Worm (Caenorhabditis elegans) whole organism, young adult: ENCODE data around the gene nhr-138.
A peak's percentile ranks its signal among the peaks of the same experiment; 100 is the strongest.

Experiments used
- B0035.1 ChIP-seq: sonication (generic microtip); optimal IDR thresholded peaks from 2 replicates; lab custom pipeline; 2016; ENCODE audit warnings: missing genetic modification characterization, mild to moderate bottlenecking, missing compliant biosample characterization, missing genotype, missing genetic modification reagents
- B0336.3 ChIP-seq: fragments of 200-800 bp; sonication (Bioruptor generic); IDR thresholded peaks from 2 replicates; pipeline ENCODE4 v1.3.6; 2022; ENCODE audit warnings: missing genetic modification characterization, missing compliant biosample characterization
- C17E4.6 ChIP-seq: fragments of 200-800 bp; sonication (Bioruptor generic); IDR thresholded peaks from 2 replicates; pipeline ENCODE4 v1.3.6; 2022; ENCODE audit warnings: missing genetic modification reagents, missing genetic modification characterization, missing compliant biosample characterization
- F23B12.7 ChIP-seq: sonication (generic microtip); optimal IDR thresholded peaks from 2 replicates; lab custom pipeline; 2017; ENCODE audit warnings: missing genetic modification characterization, mild to moderate bottlenecking, missing compliant biosample characterization, antibody characterized with exemption, moderate library complexity; ENCODE audit not compliant: insufficient read depth
- F37B4.10 ChIP-seq: fragments of 200-800 bp; sonication (Bioruptor generic); IDR thresholded peaks from 2 replicates; pipeline ENCODE4 v1.3.6; 2022; ENCODE audit warnings: missing genetic modification characterization, missing compliant biosample characterization
- F57A8.1 ChIP-seq: fragments of 200-800 bp; sonication (Bioruptor generic); optimal IDR thresholded peaks from 2 replicates; lab custom pipeline; 2018; ENCODE audit warnings: mild to moderate bottlenecking, missing genetic modification characterization, moderate library complexity, missing compliant biosample characterization
- K12H6.12 ChIP-seq: fragments of 200-800 bp; sonication (Bioruptor generic); optimal IDR thresholded peaks from 2 replicates; lab custom pipeline; 2018; ENCODE audit warnings: mild to moderate bottlenecking, missing genetic modification characterization, missing compliant biosample characterization
- Y53F4B.3 ChIP-seq: fragments of 200-800 bp; sonication (Bioruptor generic); IDR thresholded peaks from 2 replicates; pipeline ENCODE4 v1.3.6; 2022; ENCODE audit warnings: missing genetic modification reagents, missing genetic modification characterization, missing compliant biosample characterization
- Y95B8A.8 ChIP-seq: fragments of 200-800 bp; sonication (Bioruptor generic); IDR thresholded peaks from 2 replicates; pipeline ENCODE4 v1.3.6; 2022; ENCODE audit warnings: missing genetic modification reagents, missing genetic modification characterization, missing compliant biosample characterization
- ama-1 ChIP-seq, 3 experiments: fragments of 150-350 bp in 1 of 3; sonication (generic microtip) in 2 of 3; optimal IDR thresholded peaks; 2 replicates each; lab custom pipeline; 2014 to 2018; ENCODE audit warnings: missing biosample characterization in 2 of 3, missing genetic modification characterization in 2 of 3, missing genetic modification reagents in 2 of 3
- aptf-3 ChIP-seq: fragments of 200-800 bp; sonication (Bioruptor generic); IDR thresholded peaks from 2 replicates; pipeline ENCODE4 v1.3.6; 2022; ENCODE audit warnings: missing genetic modification characterization, missing compliant biosample characterization
- athp-1 ChIP-seq: sonication (generic microtip); optimal IDR thresholded peaks from 2 replicates; lab custom pipeline; 2017; ENCODE audit warnings: mild to moderate bottlenecking, missing genetic modification characterization, missing compliant biosample characterization
- attf-3 ChIP-seq: fragments of 200-800 bp; sonication (Bioruptor generic); conservative IDR thresholded peaks from 2 replicates; pipeline ENCODE4 v1.3.6; 2022; ENCODE audit warnings: missing genetic modification reagents, missing genetic modification characterization, missing compliant biosample characterization
- attf-5 ChIP-seq: fragments of 200-800 bp; sonication (Bioruptor generic); optimal IDR thresholded peaks from 2 replicates; lab custom pipeline; 2018; ENCODE audit warnings: mild to moderate bottlenecking, missing genetic modification characterization, missing compliant biosample characterization
- attf-6 ChIP-seq: fragments of 200-800 bp; sonication (Bioruptor generic); IDR thresholded peaks from 2 replicates; pipeline ENCODE4 v1.3.6; 2022; ENCODE audit warnings: missing genetic modification reagents, missing genetic modification characterization, missing compliant biosample characterization
- cebp-1 ChIP-seq, 2 experiments: fragments of 200-800 bp in 1 of 2; sonication (Bioruptor generic) in 1 of 2; sonication (generic microtip) in 1 of 2; IDR thresholded peaks in 1 of 2; optimal IDR thresholded peaks in 1 of 2; 2 replicates each; pipeline versions ENCODE4 v1.3.6 to Lab custom; 2017 to 2022; ENCODE audit warnings: missing compliant biosample characterization in 2 of 2, missing genetic modification characterization in 2 of 2, mild to moderate bottlenecking in 1 of 2, missing genetic modification reagents in 1 of 2, moderate library complexity in 1 of 2
- cebp-2 ChIP-seq: fragments of 200-800 bp; sonication (Bioruptor generic); IDR thresholded peaks from 2 replicates; pipeline ENCODE4 v1.3.6; 2022; ENCODE audit warnings: missing genetic modification characterization, missing compliant biosample characterization
- ceh-40 ChIP-seq: fragments of 200-800 bp; sonication (Bioruptor generic); IDR thresholded peaks from 2 replicates; pipeline ENCODE4 v1.3.6; 2022; ENCODE audit warnings: missing genetic modification characterization, missing compliant biosample characterization
- ceh-58 ChIP-seq: fragments of 200-800 bp; sonication (Bioruptor generic); IDR thresholded peaks from 2 replicates; pipeline ENCODE4 v1.3.6; 2022; ENCODE audit warnings: missing genetic modification characterization, missing compliant biosample characterization
- chd-7 ChIP-seq: sonication (generic microtip); optimal IDR thresholded peaks from 2 replicates; lab custom pipeline; 2016; ENCODE audit warnings: mild to moderate bottlenecking, missing genetic modification characterization, moderate library complexity, missing compliant biosample characterization
- die-1 ChIP-seq: sonication (generic microtip); optimal IDR thresholded peaks from 2 replicates; lab custom pipeline; 2016; ENCODE audit warnings: missing genotype, mild to moderate bottlenecking, missing genetic modification characterization, missing compliant biosample characterization
- dpff-1 ChIP-seq: sonication (generic microtip); optimal IDR thresholded peaks from 2 replicates; lab custom pipeline; 2017; ENCODE audit warnings: mild to moderate bottlenecking, missing genetic modification characterization, missing compliant biosample characterization
- dpl-1 ChIP-seq: fragments of 150-350 bp; optimal IDR thresholded peaks from 2 replicates; lab custom pipeline; 2014; ENCODE audit warnings: missing biosample characterization, missing genetic modification reagents, missing genetic modification characterization
- efl-1 ChIP-seq: fragments of 150-350 bp; optimal IDR thresholded peaks from 2 replicates; lab custom pipeline; 2014; ENCODE audit warnings: missing biosample characterization, missing genetic modification reagents, missing genetic modification characterization
- ekl-4 ChIP-seq: fragments of 200-800 bp; sonication (Bioruptor generic); IDR thresholded peaks from 2 replicates; pipeline ENCODE4 v1.3.6; 2022; ENCODE audit warnings: missing genetic modification reagents, missing genetic modification characterization, missing compliant biosample characterization
- him-1 ChIP-seq: sonication (generic microtip); optimal IDR thresholded peaks from 2 replicates; lab custom pipeline; 2016; ENCODE audit warnings: missing genotype, missing genetic modification reagents, missing genetic modification characterization, missing compliant biosample characterization
- hlh-12 ChIP-seq: sonication (generic microtip); optimal IDR thresholded peaks from 2 replicates; lab custom pipeline; 2016; ENCODE audit warnings: missing genetic modification characterization, missing compliant biosample characterization
- hlh-26 ChIP-seq: fragments of 200-800 bp; sonication (Bioruptor generic); conservative IDR thresholded peaks from 2 replicates; pipeline ENCODE4 v1.3.6; 2022; ENCODE audit warnings: missing genetic modification reagents, missing genetic modification characterization, missing compliant biosample characterization
- lin-54 ChIP-seq: fragments of 200-800 bp; sonication (Bioruptor generic); optimal IDR thresholded peaks from 2 replicates; lab custom pipeline; 2018; ENCODE audit warnings: mild to moderate bottlenecking, missing genetic modification characterization, missing compliant biosample characterization
- lsl-1 ChIP-seq: fragments of 200-800 bp; sonication (Bioruptor generic); optimal IDR thresholded peaks from 2 replicates; lab custom pipeline; 2018; ENCODE audit warnings: mild to moderate bottlenecking, missing genetic modification characterization, moderate library complexity, missing compliant biosample characterization
- lsy-27 ChIP-seq: sonication (generic microtip); optimal IDR thresholded peaks from 2 replicates; lab custom pipeline; 2017; ENCODE audit warnings: missing genetic modification characterization, mild to moderate bottlenecking, missing compliant biosample characterization, antibody characterized with exemption, missing genotype, borderline replicate concordance; ENCODE audit not compliant: insufficient read depth
- madf-10 ChIP-seq: sonication (generic microtip); optimal IDR thresholded peaks from 2 replicates; lab custom pipeline; 2016; ENCODE audit warnings: mild to moderate bottlenecking, missing genetic modification characterization, missing compliant biosample characterization
- madf-6 ChIP-seq: fragments of 200-800 bp; sonication (Bioruptor generic); IDR thresholded peaks from 2 replicates; pipeline ENCODE4 v1.3.6; 2022; ENCODE audit warnings: missing genetic modification reagents, missing genetic modification characterization, missing compliant biosample characterization
- madf-8 ChIP-seq: fragments of 200-800 bp; sonication (Bioruptor generic); conservative IDR thresholded peaks from 2 replicates; pipeline ENCODE4 v1.3.6; 2022; ENCODE audit warnings: missing genetic modification reagents, missing genetic modification characterization, missing compliant biosample characterization
- mcd-1 ChIP-seq: fragments of 200-800 bp; sonication (Bioruptor generic); IDR thresholded peaks from 2 replicates; pipeline ENCODE4 v1.3.6; 2022; ENCODE audit warnings: missing genetic modification reagents, missing genetic modification characterization, missing compliant biosample characterization
- mxl-1 ChIP-seq: sonication (generic microtip); optimal IDR thresholded peaks from 2 replicates; lab custom pipeline; 2016; ENCODE audit warnings: missing genetic modification characterization, missing compliant biosample characterization
- nfya-1 ChIP-seq: sonication (generic microtip); optimal IDR thresholded peaks from 2 replicates; lab custom pipeline; 2017; ENCODE audit warnings: antibody characterized with exemption, missing compliant biosample characterization, missing genetic modification characterization, borderline replicate concordance; ENCODE audit not compliant: insufficient read depth
- nfyb-1 ChIP-seq: fragments of 200-800 bp; sonication (Bioruptor generic); IDR thresholded peaks from 2 replicates; pipeline ENCODE4 v1.3.6; 2022; ENCODE audit warnings: missing genetic modification reagents, missing genetic modification characterization, missing compliant biosample characterization
- nhr-120 ChIP-seq: fragments of 200-800 bp; sonication (Bioruptor generic); IDR thresholded peaks from 2 replicates; pipeline ENCODE4 v1.3.6; 2022; ENCODE audit warnings: missing genetic modification characterization, missing compliant biosample characterization
- nhr-27 ChIP-seq: fragments of 200-800 bp; sonication (Bioruptor generic); optimal IDR thresholded peaks from 2 replicates; lab custom pipeline; 2018; ENCODE audit warnings: mild to moderate bottlenecking, missing genetic modification characterization, moderate library complexity, missing compliant biosample characterization
- pbrm-1 ChIP-seq: fragments of 200-800 bp; sonication (Bioruptor generic); IDR thresholded peaks from 2 replicates; pipeline ENCODE4 v1.3.6; 2022; ENCODE audit warnings: missing genetic modification reagents, missing genetic modification characterization, missing compliant biosample characterization
- repo-1 ChIP-seq: sonication (generic microtip); optimal IDR thresholded peaks from 2 replicates; lab custom pipeline; 2017; ENCODE audit warnings: mild to moderate bottlenecking, missing genetic modification characterization, missing compliant biosample characterization
- snpc-1.3 ChIP-seq: sonication (generic microtip); optimal IDR thresholded peaks from 2 replicates; lab custom pipeline; 2017; ENCODE audit warnings: missing genetic modification characterization, mild to moderate bottlenecking, missing compliant biosample characterization, antibody characterized with exemption, moderate library complexity, missing genotype, missing genetic modification reagents; ENCODE audit not compliant: insufficient read depth
- tbp1 ChIP-seq: fragments of 200-800 bp; sonication (Bioruptor generic); optimal IDR thresholded peaks from 2 replicates; lab custom pipeline; 2018; ENCODE audit warnings: mild to moderate bottlenecking, missing genetic modification characterization, missing compliant biosample characterization
- tbx-9 ChIP-seq: sonication (generic microtip); optimal IDR thresholded peaks from 2 replicates; lab custom pipeline; 2016; ENCODE audit warnings: borderline replicate concordance, missing genetic modification characterization, inconsistent platforms, missing compliant biosample characterization
- tlf-1 ChIP-seq: fragments of 200-800 bp; sonication (Bioruptor generic); optimal IDR thresholded peaks from 2 replicates; lab custom pipeline; 2018; ENCODE audit warnings: mild to moderate bottlenecking, missing genetic modification characterization, missing compliant biosample characterization
- unc-62 ChIP-seq: fragments of 150-350 bp; optimal IDR thresholded peaks from 2 replicates; lab custom pipeline; 2014; ENCODE audit warnings: missing biosample characterization, missing genetic modification reagents, missing genetic modification characterization
- zfh-2 ChIP-seq: fragments of 200-800 bp; sonication (Bioruptor generic); conservative IDR thresholded peaks from 2 replicates; pipeline ENCODE4 v1.3.6; 2022; ENCODE audit warnings: missing genetic modification reagents, missing genetic modification characterization, missing compliant biosample characterization
- ztf-26 ChIP-seq: sonication (generic microtip); optimal IDR thresholded peaks from 2 replicates; lab custom pipeline; 2017; ENCODE audit warnings: missing genetic modification characterization, missing compliant biosample characterization

nhr-138 gene

DNA sequence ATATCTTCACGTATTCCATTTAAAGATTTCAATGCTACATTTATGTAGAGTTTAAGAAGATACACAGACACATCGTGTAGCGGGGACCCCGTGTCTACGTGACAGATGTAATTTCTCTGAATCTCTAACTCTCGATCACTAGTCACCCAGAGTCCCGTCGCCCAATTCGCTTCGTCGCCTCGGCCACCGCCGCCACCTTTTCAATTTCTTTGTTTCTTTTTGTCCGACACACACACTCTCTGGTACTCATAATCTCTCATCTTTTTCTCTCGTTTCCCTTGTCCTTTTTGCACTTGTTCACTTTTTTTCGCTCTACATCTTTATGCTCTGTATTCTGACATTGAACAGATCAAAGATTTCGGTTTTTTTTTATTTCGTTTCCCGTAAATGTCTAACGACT is 6.7 kb upstream of the nhr-138 start (continued):
- TF ChIP-seq nhr-27 (tag; lab: Kevin White, UChicago) (no peak), tbp1 (GFP tag; lab: Kevin White, UChicago) (peak; percentile 18), Y95B8A.8 (no peak), hlh-12 (tag; lab: Kevin White, UChicago) (no peak), tlf-1 (GFP tag; lab: Kevin White, UChicago) (no peak), dpff-1 (tag; lab: Kevin White, UChicago) (no peak), chd-7 (tag; lab: Kevin White, UChicago) (peak; percentile 5), nfya-1 (tag; lab: Kevin White, UChicago) (no peak), attf-6 (GFP tag; lab: Robert Waterston, UW) (no peak), snpc-1.3 (tag; lab: Kevin White, UChicago) (no peak), die-1 (tag; lab: Kevin White, UChicago) (no peak), ekl-4 (GFP tag; lab: Robert Waterston, UW) (no peak), madf-6 (GFP tag; lab: Robert Waterston, UW) (no peak), unc-62 (GFP tag; lab: Kevin White, UChicago) (no peak), aptf-3 (GFP tag; lab: Robert Waterston, UW) (no peak), zfh-2 (GFP tag; lab: Robert Waterston, UW) (no peak), tbx-9 (tag; lab: Kevin White, UChicago) (no peak), nfyb-1 (0 out of 2 replicates have a peak, but pooled peaks have one; percentile 36), lsy-27 (no peak), F37B4.10 (GFP tag; lab: Robert Waterston, UW) (no peak), B0035.1 (tag; lab: Kevin White, UChicago) (no peak), mxl-1 (no peak), K12H6.12 (tag; lab: Kevin White, UChicago) (peak; percentile 67), dpl-1 (no peak), nhr-120 (no peak), F23B12.7 (tag; lab: Kevin White, UChicago) (no peak), cebp-1 (GFP tag; IDR thresholded peaks at IDR 0.05; lab: Robert Waterston, UW) (no peak), cebp-1 (tag; optimal IDR thresholded peaks at IDR 0.05; lab: Kevin White, UChicago) (no peak), madf-10 (peak; percentile 97), ceh-40 (GFP tag; lab: Robert Waterston, UW) (no peak), efl-1 (GFP tag; lab: Kevin White, UChicago) (no peak), him-1 (tag; lab: Kevin White, UChicago) (no peak), lsl-1 (GFP tag; lab: Kevin White, UChicago) (no peak), cebp-2 (no peak), repo-1 (no peak), hlh-26 (no peak), attf-5 (GFP tag; lab: Kevin White, UChicago) (peak; percentile 74), lin-54 (GFP tag; lab: Kevin White, UChicago) (no peak), madf-8 (no peak), Y53F4B.3 (GFP tag; lab: Robert Waterston, UW) (no peak), mcd-1 (GFP tag; lab: Robert Waterston, UW) (peak; percentile 43; the same call in 1 of the 2 replicates), C17E4.6 (GFP tag; lab: Robert Waterston, UW) (no peak), ama-1 (optimal IDR thresholded peaks at IDR 0.05; lab: Kevin White, UChicago) (no peak), ama-1 (GFP tag; optimal IDR thresholded peaks at IDR 0.05; lab: Kevin White, UChicago) (no peak), athp-1 (tag; lab: Kevin White, UChicago) (no peak), ceh-58 (GFP tag; lab: Robert Waterston, UW) (no peak), ztf-26 (tag; lab: Kevin White, UChicago) (no peak), F57A8.1 (GFP tag; lab: Kevin White, UChicago) (no peak), attf-3 (GFP tag; lab: Robert Waterston, UW) (no peak), B0336.3 (GFP tag; lab: Robert Waterston, UW) (no peak), pbrm-1 (GFP tag; lab: Robert Waterston, UW) (peak; percentile 35; the same call in 1 of the 2 replicates)
